Worm (Caenorhabditis elegans) whole organism, L3 larva: ENCODE measurements around the gene grd-3.

Source experiments
- ZK546.5 ChIP-seq: sonication (generic microtip); optimal IDR thresholded peaks from 2 replicates; lab custom pipeline; 2017; ENCODE audit warnings: missing biosample characterization, missing genetic modification characterization
- daf-12 ChIP-seq: fragments of 150-350 bp; optimal IDR thresholded peaks from 2 replicates; lab custom pipeline; 2014; ENCODE audit warnings: missing biosample characterization, missing genetic modification reagents, missing genetic modification characterization
- egl-27 ChIP-seq: sonication (generic microtip); optimal IDR thresholded peaks from 4 replicates; lab custom pipeline; 2017; ENCODE audit warnings: missing biosample characterization, missing genetic modification reagents, missing genetic modification characterization
- egl-5 ChIP-seq: fragments of 150-350 bp; optimal IDR thresholded peaks from 2 replicates; lab custom pipeline; 2017; ENCODE audit warnings: missing biosample characterization, missing genetic modification reagents, missing genetic modification characterization, inconsistent platforms
- elt-3 ChIP-seq, 3 experiments: fragments of 150-350 bp in 1 of 3; sonication (generic microtip) in 2 of 3; optimal IDR thresholded peaks; 2 replicates in 2 of 3; 4 replicates in 1 of 3; lab custom pipeline; 2014 to 2017; ENCODE audit warnings: missing biosample characterization in 3 of 3, missing genetic modification characterization in 3 of 3
- fkh-2 ChIP-seq: fragments of 150-350 bp; optimal IDR thresholded peaks from 2 replicates; lab custom pipeline; 2014; ENCODE audit warnings: missing biosample characterization, missing genetic modification reagents, missing genetic modification characterization
- fos-1 ChIP-seq: fragments of 150-350 bp; optimal IDR thresholded peaks from 2 replicates; lab custom pipeline; 2014; ENCODE audit warnings: missing biosample characterization, missing genetic modification characterization
- nhr-11 ChIP-seq: fragments of 150-350 bp; optimal IDR thresholded peaks from 2 replicates; lab custom pipeline; 2014; ENCODE audit warnings: missing biosample characterization, missing genetic modification characterization
- nhr-237 ChIP-seq: fragments of 150-350 bp; optimal IDR thresholded peaks from 2 replicates; lab custom pipeline; 2014; ENCODE audit warnings: missing biosample characterization, missing genetic modification characterization
- nhr-67 ChIP-seq: fragments of 150-350 bp; optimal IDR thresholded peaks from 2 replicates; lab custom pipeline; 2014; ENCODE audit warnings: missing biosample characterization, missing genetic modification characterization
- nhr-77 ChIP-seq: fragments of 150-350 bp; optimal IDR thresholded peaks from 2 replicates; lab custom pipeline; 2014; ENCODE audit warnings: missing biosample characterization, missing genetic modification characterization
- skn-1 ChIP-seq: fragments of 150-350 bp; optimal IDR thresholded peaks from 2 replicates; lab custom pipeline; 2014; ENCODE audit warnings: missing biosample characterization, missing genetic modification characterization
- unc-39 ChIP-seq: sonication (generic microtip); optimal IDR thresholded peaks from 4 replicates; lab custom pipeline; 2017; ENCODE audit warnings: missing biosample characterization, missing genetic modification characterization
- zag-1 ChIP-seq: fragments of 150-350 bp; optimal IDR thresholded peaks from 2 replicates; lab custom pipeline; 2014; ENCODE audit warnings: missing biosample characterization, missing genetic modification characterization
- ztf-11 ChIP-seq: fragments of 150-350 bp; optimal IDR thresholded peaks from 2 replicates; lab custom pipeline; 2014; ENCODE audit warnings: missing biosample characterization, missing genetic modification characterization

Gene grd-3

DNA sequence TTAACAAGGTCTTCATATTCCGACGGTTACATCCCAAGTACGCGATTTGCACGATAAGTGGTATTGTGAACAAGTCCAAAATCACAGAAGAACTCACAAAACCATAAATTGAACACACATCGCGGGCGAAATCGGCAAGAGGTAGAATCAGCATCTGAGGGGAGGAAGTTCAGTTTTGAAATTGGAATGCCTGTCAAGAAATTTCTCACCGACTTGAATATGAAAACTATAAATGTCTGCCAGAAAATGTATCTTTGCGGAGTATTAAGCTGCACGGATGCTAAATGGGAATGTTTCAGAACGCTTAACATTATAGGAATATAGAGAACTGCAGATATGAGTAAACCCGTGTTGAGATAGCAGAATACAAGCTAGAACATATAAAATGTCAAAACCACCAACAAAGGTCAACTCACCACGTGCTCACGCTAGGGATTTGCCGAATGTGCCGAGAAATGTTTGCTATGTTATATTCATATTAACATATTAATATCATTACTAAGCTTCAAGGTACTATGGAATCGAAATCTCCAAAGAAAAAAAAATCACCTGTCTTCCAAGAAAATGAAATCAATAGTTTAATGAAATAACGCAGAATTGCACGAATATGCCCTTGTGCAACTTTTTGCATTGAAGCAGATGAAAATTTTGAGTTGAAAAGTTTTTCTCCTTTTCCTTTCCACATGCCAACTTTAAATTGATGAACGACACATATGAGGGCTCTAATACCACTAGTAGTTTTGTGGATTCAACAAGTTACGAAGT, 42.9 kb downstream of the grd-3 start, which contains the start of gene srz-82:
srz-82 (plus strand) TSS at position 701 of the 765 bp plus-strand sequence.
- TF ChIP-seq unc-39 (tag; lab: Kevin White, UChicago) (no peak), fkh-2 (no peak), elt-3 (tag; optimal IDR thresholded peaks at IDR 0.05; lab: Kevin White, UChicago) (no peak), nhr-237 (tag; lab: Kevin White, UChicago) (no peak), ZK546.5 (tag; lab: Kevin White, UChicago) (no peak), egl-5 (tag; lab: Kevin White, UChicago) (no peak), skn-1 (tag; lab: Kevin White, UChicago) (no peak), zag-1 (no peak), nhr-11 (tag; lab: Kevin White, UChicago) (no peak), egl-27 (no peak), ztf-11 (no peak), nhr-77 (tag; lab: Kevin White, UChicago) (no peak), fos-1 (tag; lab: Kevin White, UChicago) (no peak), nhr-67 (no peak), daf-12 (tag; lab: Kevin White, UChicago) (no peak)
